In the genomic region with DNA sequence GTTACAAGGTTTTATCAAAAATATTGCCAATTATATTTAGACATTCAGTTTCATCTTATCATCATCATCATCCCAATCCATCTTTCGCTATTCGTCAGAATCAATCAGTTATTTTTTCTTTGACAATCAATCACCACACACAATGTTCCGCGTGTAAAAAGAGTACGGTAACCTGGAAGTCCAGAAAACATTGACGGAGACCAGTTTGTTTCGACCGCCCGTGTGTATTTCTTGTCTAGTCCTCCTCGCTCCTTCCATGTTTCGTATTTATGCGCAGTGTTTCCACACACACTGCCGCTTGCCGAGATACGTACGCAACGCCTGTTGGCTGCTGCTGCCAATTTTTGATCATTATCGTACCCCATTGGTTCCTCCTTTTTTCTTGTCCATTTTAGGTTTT, we compare ENCODE assay signal across 5 worm cellular contexts.
TF ChIP-seq lines count a peak whose summit lies in the region.

No protein-coding gene starts in this region.

TF ChIP-seq in whole organism, L1 larva, 84 proteins besides CTCF, POLR2A, EP300 and RAD21 (continued from another document):
- TF ChIP-seq nhr-84 (tag; optimal IDR thresholded peaks at IDR 0.05; lab: Kevin White, UChicago) (no peak), nhr-85 (tag; lab: Kevin White, UChicago) (peak; percentile 80), nhr-71 (tag; optimal IDR thresholded peaks at IDR 0.05; lab: Kevin White, UChicago) (peak; percentile 37), lsy-2 (tag; optimal IDR thresholded peaks at IDR 0.05; lab: Kevin White, UChicago) (peak in 1 of 2 experiments; percentile 87), sptf-1 (tag; optimal IDR thresholded peaks at IDR 0.05; lab: Kevin White, UChicago) (no peak), efl-1 (optimal IDR thresholded peaks at IDR 0.05; lab: Kevin White, UChicago) (peak in 1 of 2 experiments; percentile 24), efl-1 (GFP tag; optimal IDR thresholded peaks at IDR 0.05 in 1 of 2; lab: Kevin White, UChicago) (peak in 1 of 2 experiments; percentile 5), lin-14 (GFP tag; optimal IDR thresholded peaks at IDR 0.05; lab: Kevin White, UChicago) (peak; percentile 69), jun-1 (tag; optimal IDR thresholded peaks at IDR 0.05; lab: Kevin White, UChicago) (no peak), nhr-76 (tag; optimal IDR thresholded peaks at IDR 0.05; lab: Kevin White, UChicago) (no peak), C16A3.4 (tag; optimal IDR thresholded peaks at IDR 0.05; lab: Kevin White, UChicago) (peak; percentile 36), snu-23 (GFP tag; optimal IDR thresholded peaks at IDR 0.05; lab: Kevin White, UChicago) (peak; percentile 58), elt-2 (tag; optimal IDR thresholded peaks at IDR 0.05; lab: Kevin White, UChicago) (peak; percentile 38), ceh-82 (tag; optimal IDR thresholded peaks at IDR 0.05; lab: Kevin White, UChicago) (peak in 1 of 3 experiments; percentile 2), xbp-1 (tag; optimal IDR thresholded peaks at IDR 0.05; lab: Kevin White, UChicago) (peak; percentile 30)

TF ChIP-seq in whole organism, L2 larva, 48 proteins besides CTCF, POLR2A, EP300 and RAD21 (continued from another document):
- TF ChIP-seq sma-9 (GFP tag; optimal IDR thresholded peaks at IDR 0.05; lab: Kevin White, UChicago): peak; percentile 43
- no peak for TF ChIP-seq sma-9 (tag; optimal IDR thresholded peaks at IDR 0.05; lab: Kevin White, UChicago)
- no peak for TF ChIP-seq egl-27 (tag; optimal IDR thresholded peaks at IDR 0.05; lab: Kevin White, UChicago)
- TF ChIP-seq nhr-237 (tag; optimal IDR thresholded peaks at IDR 0.05; lab: Kevin White, UChicago): no peak
- TF ChIP-seq nhr-77 (tag; optimal IDR thresholded peaks at IDR 0.05; lab: Kevin White, UChicago): no peak
- no peak for TF ChIP-seq lin-39 (tag; optimal IDR thresholded peaks at IDR 0.05; lab: Kevin White, UChicago)
- TF ChIP-seq crh-2 (tag; optimal IDR thresholded peaks at IDR 0.05; lab: Kevin White, UChicago): no peak
- TF ChIP-seq nhr-12 (tag; optimal IDR thresholded peaks at IDR 0.05; lab: Kevin White, UChicago): no peak
- TF ChIP-seq nhr-21 (tag; optimal IDR thresholded peaks at IDR 0.05; lab: Kevin White, UChicago): peak; percentile 83
- TF ChIP-seq C34F6.9 (tag; optimal IDR thresholded peaks at IDR 0.05; lab: Kevin White, UChicago): no peak
- TF ChIP-seq gmeb-1 (tag; optimal IDR thresholded peaks at IDR 0.05; lab: Kevin White, UChicago): peak; percentile 10
- TF ChIP-seq blmp-1 (tag; optimal IDR thresholded peaks at IDR 0.05; lab: Kevin White, UChicago; ENCODE audit: insufficient read depth): peak; percentile 7
- TF ChIP-seq nhr-129 (tag; optimal IDR thresholded peaks at IDR 0.05; lab: Kevin White, UChicago): peak; percentile 26
- no peak for TF ChIP-seq aly-2 (tag; optimal IDR thresholded peaks at IDR 0.05; lab: Kevin White, UChicago)
- no peak for TF ChIP-seq nhr-25 (tag; optimal IDR thresholded peaks at IDR 0.05; lab: Kevin White, UChicago)
- peak in 1 of 2 experiments; percentile 81 for TF ChIP-seq lsy-2 (tag; optimal IDR thresholded peaks at IDR 0.05; lab: Kevin White, UChicago)
- TF ChIP-seq ztf-1 (GFP tag; conservative IDR thresholded peaks at IDR 0.05; lab: Robert Waterston, UW): no peak
- no peak for TF ChIP-seq snpc-4 (tag; optimal IDR thresholded peaks at IDR 0.05; lab: Kevin White, UChicago)

TF ChIP-seq in whole organism, L3 larva, 47 proteins besides CTCF, POLR2A, EP300 and RAD21 (continued from another document):
- peak; percentile 40 for TF ChIP-seq unc-62 (GFP tag; optimal IDR thresholded peaks at IDR 0.05; lab: Kevin White, UChicago)
- peak; percentile 81 for TF ChIP-seq nhr-43 (tag; optimal IDR thresholded peaks at IDR 0.05; lab: Kevin White, UChicago; ENCODE audit: poor library complexity, severe bottlenecking)
- TF ChIP-seq jun-1 (tag; optimal IDR thresholded peaks at IDR 0.05; lab: Kevin White, UChicago): no peak
- peak; percentile 55 for TF ChIP-seq lin-15B (tag; optimal IDR thresholded peaks at IDR 0.05; lab: Kevin White, UChicago)
- TF ChIP-seq aly-2 (tag; optimal IDR thresholded peaks at IDR 0.05; lab: Kevin White, UChicago): no peak
- peak; percentile 86 for TF ChIP-seq nhr-23 (tag; optimal IDR thresholded peaks at IDR 0.05; lab: Kevin White, UChicago)
- no peak for TF ChIP-seq tbx-2 (tag; optimal IDR thresholded peaks at IDR 0.05; lab: Kevin White, UChicago)
- TF ChIP-seq lsy-12 (tag; optimal IDR thresholded peaks at IDR 0.05; lab: Kevin White, UChicago): peak; percentile 63
- peak; percentile 49 for TF ChIP-seq pqm-1 (tag; optimal IDR thresholded peaks at IDR 0.05; lab: Kevin White, UChicago)
- TF ChIP-seq nhr-25 (tag; optimal IDR thresholded peaks at IDR 0.05; lab: Kevin White, UChicago): peak; percentile 66
TF ChIP-seq in whole organism, L3 larva: peak in this region for 14.

TF ChIP-seq in whole organism, L4 larva, 104 proteins besides CTCF, POLR2A, EP300 and RAD21 (continued from another document and continues in another):
- no peak for TF ChIP-seq F37D6.2 (tag; optimal IDR thresholded peaks at IDR 0.05; lab: Kevin White, UChicago)
- TF ChIP-seq ceh-82 (tag; optimal IDR thresholded peaks at IDR 0.05; lab: Kevin White, UChicago): no peak
- TF ChIP-seq lin-38 (GFP tag; IDR thresholded peaks at IDR 0.05; lab: Robert Waterston, UW): no peak
- no peak for TF ChIP-seq attf-4 (tag; optimal IDR thresholded peaks at IDR 0.05; lab: Kevin White, UChicago)
- no peak for TF ChIP-seq sdz-12 (GFP tag; optimal IDR thresholded peaks at IDR 0.05; lab: Kevin White, UChicago)
- TF ChIP-seq spr-3 (GFP tag; optimal IDR thresholded peaks at IDR 0.05; lab: Kevin White, UChicago): no peak
- 0 out of 2 replicates have a peak, but pooled peaks have one; percentile 37 for TF ChIP-seq hmg-1.1 (GFP tag; IDR thresholded peaks at IDR 0.05; lab: Robert Waterston, UW)
- no peak for TF ChIP-seq dpl-1 (GFP tag; optimal IDR thresholded peaks at IDR 0.05; lab: Kevin White, UChicago)
- no peak for TF ChIP-seq F44E2.7 (GFP tag; IDR thresholded peaks at IDR 0.05; lab: Robert Waterston, UW)
- TF ChIP-seq cey-2 (tag; optimal IDR thresholded peaks at IDR 0.05; lab: Kevin White, UChicago; ENCODE audit: borderline replicate concordance, insufficient read depth): no peak
- peak; percentile 4 for TF ChIP-seq pqm-1 (tag; optimal IDR thresholded peaks at IDR 0.05; lab: Kevin White, UChicago)
- peak; percentile 86 for TF ChIP-seq hlh-11 (tag; optimal IDR thresholded peaks at IDR 0.05; lab: Kevin White, UChicago)
- peak; percentile 22 for TF ChIP-seq rbr-2 (tag; optimal IDR thresholded peaks at IDR 0.05; lab: Kevin White, UChicago)
- TF ChIP-seq snpc-4 (tag; optimal IDR thresholded peaks at IDR 0.05; lab: Kevin White, UChicago): no peak
- no peak for TF ChIP-seq zip-11 (GFP tag; IDR thresholded peaks at IDR 0.05; lab: Robert Waterston, UW)
- peak in 1 of 2 experiments; percentile 80 for TF ChIP-seq mdl-1 (tag; optimal IDR thresholded peaks at IDR 0.05; lab: Kevin White, UChicago)
- TF ChIP-seq ceh-44 (GFP tag; IDR thresholded peaks at IDR 0.05; lab: Robert Waterston, UW): no peak
- TF ChIP-seq mep-1 (tag; optimal IDR thresholded peaks at IDR 0.05; lab: Kevin White, UChicago): peak; percentile 53
- TF ChIP-seq Y5F2A.4 (GFP tag; optimal IDR thresholded peaks at IDR 0.05; lab: Kevin White, UChicago): no peak
- no peak for TF ChIP-seq snpc-1.2 (GFP tag; IDR thresholded peaks at IDR 0.05; lab: Robert Waterston, UW)
- TF ChIP-seq zip-2 (tag; optimal IDR thresholded peaks at IDR 0.05; lab: Kevin White, UChicago): no peak
- TF ChIP-seq madf-9 (GFP tag; conservative IDR thresholded peaks at IDR 0.05; lab: Robert Waterston, UW): 0 out of 2 replicates have a peak, but pooled peaks have one; percentile 42
- TF ChIP-seq egl-27 (tag; optimal IDR thresholded peaks at IDR 0.05; lab: Kevin White, UChicago): no peak
- no peak for TF ChIP-seq Y48G9A.11 (GFP tag; IDR thresholded peaks at IDR 0.05; lab: Robert Waterston, UW)
- no peak for TF ChIP-seq nhr-25 (tag; optimal IDR thresholded peaks at IDR 0.05; lab: Kevin White, UChicago; ENCODE audit: borderline replicate concordance, insufficient read depth)
- TF ChIP-seq unc-62 (GFP tag; optimal IDR thresholded peaks at IDR 0.05 in 1 of 2; lab: Kevin White, UChicago): peak in 1 of 2 experiments; percentile 76
- TF ChIP-seq unc-62 (tag; optimal IDR thresholded peaks at IDR 0.05; lab: Kevin White, UChicago): no peak
- no peak for TF ChIP-seq D1046.2 (GFP tag; IDR thresholded peaks at IDR 0.05; lab: Robert Waterston, UW)
- peak; percentile 30; the same call in 1 of the 2 replicates for TF ChIP-seq dmd-6 (GFP tag; IDR thresholded peaks at IDR 0.05; lab: Robert Waterston, UW)
- TF ChIP-seq ama-1 (optimal IDR thresholded peaks at IDR 0.05; lab: Kevin White, UChicago): peak; percentile 51
- no peak for TF ChIP-seq jun-1 (tag; optimal IDR thresholded peaks at IDR 0.05; lab: Kevin White, UChicago)
- TF ChIP-seq lir-3 (tag; optimal IDR thresholded peaks at IDR 0.05; lab: Kevin White, UChicago): no peak
- 0 out of 2 replicates have a peak, but pooled peaks have one; percentile 37 for TF ChIP-seq ceh-20 (GFP tag; IDR thresholded peaks at IDR 0.05; lab: Robert Waterston, UW)
- no peak for TF ChIP-seq nhr-42 (GFP tag; IDR thresholded peaks at IDR 0.05; lab: Robert Waterston, UW)
- TF ChIP-seq ZK337.2 (GFP tag; IDR thresholded peaks at IDR 0.05; lab: Robert Waterston, UW): no peak
- TF ChIP-seq tag-97 (GFP tag; IDR thresholded peaks at IDR 0.05; lab: Robert Waterston, UW): no peak
- no peak for TF ChIP-seq egl-43 (GFP tag; IDR thresholded peaks at IDR 0.05; lab: Robert Waterston, UW)
- peak; percentile 41 for TF ChIP-seq mes-2 (tag; optimal IDR thresholded peaks at IDR 0.05; lab: Kevin White, UChicago; ENCODE audit: poor library complexity, severe bottlenecking)
- TF ChIP-seq nhr-48 (tag; optimal IDR thresholded peaks at IDR 0.05; lab: Kevin White, UChicago): peak; percentile 64
- TF ChIP-seq zfp-2 (tag; optimal IDR thresholded peaks at IDR 0.05; lab: Kevin White, UChicago): no peak
- peak; percentile 83 for TF ChIP-seq aha-1 (tag; lab: Kevin White, UChicago)
- no peak for TF ChIP-seq tra-1 (GFP tag; IDR thresholded peaks at IDR 0.05; lab: Robert Waterston, UW)
- TF ChIP-seq dve-1 (tag; optimal IDR thresholded peaks at IDR 0.05; lab: Kevin White, UChicago; ENCODE audit: insufficient read depth): peak; percentile 41
- no peak for TF ChIP-seq unc-39 (tag; optimal IDR thresholded peaks at IDR 0.05; lab: Kevin White, UChicago)

TF ChIP-seq in whole organism, young adult, 124 proteins besides CTCF, POLR2A, EP300 and RAD21 (continued from another document):
- peak; percentile 25; the same call in 1 of the 2 replicates for TF ChIP-seq madf-6 (GFP tag; IDR thresholded peaks at IDR 0.05; lab: Robert Waterston, UW)
